Fruit fly (Drosophila melanogaster): ENCODE results near the gene CG31560.

dm6 chr3R:6294046-6294445, 15.7 kb upstream of the CG31560 start:
- TF ChIP-seq Myc (optimal IDR thresholded peaks at IDR 0.05) (no peak), psq (optimal IDR thresholded peaks at IDR 0.05) (no peak)
